Fruit fly (Drosophila melanogaster) whole organism, embryonic: ENCODE measurements around the gene lgs.

Experiments
- ATbp ChIP-seq: fragments of 200-800 bp; sonication (Bioruptor generic); optimal IDR thresholded peaks from 2 replicates; lab custom pipeline; 2017; ENCODE audit warnings: missing biosample characterization, mild to moderate bottlenecking, missing genetic modification characterization, missing genetic modification reagents
- CG10147 ChIP-seq: fragments of 200-800 bp; sonication (Bioruptor generic); optimal IDR thresholded peaks from 2 replicates; lab custom pipeline; 2019; ENCODE audit warnings: missing biosample characterization, mild to moderate bottlenecking, missing genetic modification characterization, moderate library complexity
- CG10431 ChIP-seq: fragments of 200-800 bp; sonication (Bioruptor generic); optimal IDR thresholded peaks from 3 replicates; lab custom pipeline; 2018; ENCODE audit warnings: missing biosample characterization, mild to moderate bottlenecking, missing genetic modification characterization
- CG11456 ChIP-seq: fragments of 200-800 bp; sonication (Bioruptor generic); IDR thresholded peaks from 3 replicates; pipeline ENCODE4 v1.3.6; 2022; ENCODE audit warnings: missing biosample characterization, missing genetic modification characterization
- CG12942 ChIP-seq: fragments of 200-800 bp; sonication (Bioruptor generic); optimal IDR thresholded peaks from 3 replicates; lab custom pipeline; 2016; ENCODE audit warnings: missing biosample characterization, missing genetic modification characterization
- CG13424 ChIP-seq: fragments of 200-800 bp; sonication (Bioruptor generic); optimal IDR thresholded peaks from 2 replicates; lab custom pipeline; 2019; ENCODE audit warnings: missing biosample characterization, mild to moderate bottlenecking, missing genetic modification characterization, moderate library complexity
- CG13775 ChIP-seq: fragments of 200-800 bp; sonication (Bioruptor generic); optimal IDR thresholded peaks from 3 replicates; lab custom pipeline; 2017; ENCODE audit warnings: missing biosample characterization, mild to moderate bottlenecking, missing genetic modification characterization
- CG14710 ChIP-seq: fragments of 200-800 bp; sonication (Bioruptor generic); optimal IDR thresholded peaks from 3 replicates; lab custom pipeline; 2019; ENCODE audit warnings: missing biosample characterization, mild to moderate bottlenecking, missing genetic modification characterization, moderate library complexity
- CG15601 ChIP-seq: fragments of 200-800 bp; sonication (Bioruptor generic); optimal IDR thresholded peaks from 3 replicates; lab custom pipeline; 2019; ENCODE audit warnings: missing biosample characterization, mild to moderate bottlenecking, missing genetic modification characterization, moderate library complexity
- CG1602 ChIP-seq: fragments of 200-800 bp; sonication (Bioruptor generic); optimal IDR thresholded peaks from 3 replicates; lab custom pipeline; 2016; ENCODE audit warnings: missing biosample characterization, missing genetic modification characterization
- CG17359 ChIP-seq: fragments of 200-800 bp; sonication (Bioruptor generic); optimal IDR thresholded peaks from 3 replicates; lab custom pipeline; 2018; ENCODE audit warnings: missing biosample characterization, mild to moderate bottlenecking, missing genetic modification characterization, moderate library complexity
- CG18262 ChIP-seq: fragments of 200-800 bp; optimal IDR thresholded peaks from 3 replicates; lab custom pipeline; 2019; ENCODE audit warnings: missing biosample characterization, mild to moderate bottlenecking, missing genetic modification characterization, moderate library complexity
- CG3065 ChIP-seq: fragments of 200-800 bp; sonication (Bioruptor generic); optimal IDR thresholded peaks from 2 replicates; lab custom pipeline; 2016; ENCODE audit warnings: missing biosample characterization, missing genetic modification characterization
- CG33557 ChIP-seq: fragments of 200-800 bp; sonication (Bioruptor generic); optimal IDR thresholded peaks from 2 replicates; lab custom pipeline; 2019; ENCODE audit warnings: missing biosample characterization, mild to moderate bottlenecking, missing genetic modification characterization, moderate library complexity
- CG5245 ChIP-seq: fragments of 200-800 bp; sonication (Bioruptor generic); optimal IDR thresholded peaks from 3 replicates; lab custom pipeline; 2016; ENCODE audit warnings: missing biosample characterization, missing genetic modification characterization
- CG6254 ChIP-seq: fragments of 200-800 bp; sonication (Bioruptor generic); optimal IDR thresholded peaks from 3 replicates; lab custom pipeline; 2017; ENCODE audit warnings: mild to moderate bottlenecking, missing biosample characterization, missing genetic modification reagents, missing genetic modification characterization
- CG7745 ChIP-seq: fragments of 200-800 bp; sonication (Bioruptor generic); optimal IDR thresholded peaks from 2 replicates; lab custom pipeline; 2018; ENCODE audit warnings: missing biosample characterization, mild to moderate bottlenecking, missing genetic modification characterization, moderate library complexity
- CG7786 ChIP-seq: fragments of 200-800 bp; sonication (Bioruptor generic); optimal IDR thresholded peaks from 2 replicates; lab custom pipeline; 2016; ENCODE audit warnings: missing biosample characterization, missing genetic modification characterization
- CG7987 ChIP-seq: fragments of 200-800 bp; sonication (Bioruptor generic); optimal IDR thresholded peaks from 2 replicates; lab custom pipeline; 2018; ENCODE audit warnings: missing biosample characterization, mild to moderate bottlenecking, missing genetic modification characterization, moderate library complexity
- CG8359 ChIP-seq: fragments of 200-800 bp; sonication (Bioruptor generic); optimal IDR thresholded peaks from 2 replicates; lab custom pipeline; 2017; ENCODE audit warnings: missing biosample characterization, mild to moderate bottlenecking, missing genetic modification characterization, borderline replicate concordance
- CG8478 ChIP-seq: fragments of >200 bp; optimal IDR thresholded peaks from 2 replicates; lab custom pipeline; 2018
- Dek ChIP-seq: fragments of 200-800 bp; sonication (Bioruptor generic); optimal IDR thresholded peaks from 3 replicates; lab custom pipeline; 2019; ENCODE audit warnings: missing biosample characterization, mild to moderate bottlenecking, missing genetic modification characterization, moderate library complexity
- Dip3 ChIP-seq: fragments of 200-800 bp; sonication (Bioruptor generic); optimal IDR thresholded peaks from 3 replicates; lab custom pipeline; 2016; ENCODE audit warnings: missing biosample characterization, missing genetic modification characterization
- Dp ChIP-seq: fragments of 200-800 bp; sonication (Bioruptor generic); optimal IDR thresholded peaks from 2 replicates; lab custom pipeline; 2018; ENCODE audit warnings: missing biosample characterization, mild to moderate bottlenecking, missing genetic modification characterization, moderate library complexity
- Gug ChIP-seq: fragments of 200-800 bp; sonication (Bioruptor generic); IDR thresholded peaks from 4 replicates; pipeline ENCODE4 v1.3.6; 2022; ENCODE audit warnings: missing biosample characterization, missing genetic modification characterization
- HLH54F ChIP-seq: fragments of 200-800 bp; sonication (Bioruptor generic); optimal IDR thresholded peaks from 3 replicates; lab custom pipeline; 2016; ENCODE audit warnings: missing biosample characterization, missing genetic modification characterization
- Hsf ChIP-seq: fragments of 200-800 bp; sonication (Bioruptor generic); optimal IDR thresholded peaks from 3 replicates; lab custom pipeline; 2016; ENCODE audit warnings: missing biosample characterization, missing genetic modification characterization
- Mad ChIP-seq: fragments of 200-800 bp; sonication (Bioruptor generic); optimal IDR thresholded peaks from 2 replicates; lab custom pipeline; 2016; ENCODE audit warnings: missing biosample characterization, missing genetic modification characterization
- Oaz ChIP-seq: fragments of 200-800 bp; sonication (Bioruptor generic); IDR thresholded peaks from 2 replicates; pipeline ENCODE4 v1.3.6; 2022; ENCODE audit warnings: missing biosample characterization, missing genetic modification characterization
- PHDP ChIP-seq: fragments of 200-800 bp; sonication (Bioruptor generic); optimal IDR thresholded peaks from 3 replicates; lab custom pipeline; 2018; ENCODE audit warnings: missing biosample characterization, mild to moderate bottlenecking, missing genetic modification characterization, moderate library complexity
- Ravus ChIP-seq: fragments of 200-800 bp; sonication (Bioruptor generic); IDR thresholded peaks from 2 replicates; pipeline ENCODE4 v1.3.6; 2022; ENCODE audit warnings: missing biosample characterization, missing genetic modification characterization
- caup ChIP-seq: fragments of 200-800 bp; sonication (Bioruptor generic); optimal IDR thresholded peaks from 3 replicates; lab custom pipeline; 2017; ENCODE audit warnings: missing biosample characterization, mild to moderate bottlenecking, missing genetic modification characterization, moderate library complexity; ENCODE audit not compliant: severe bottlenecking
- chif ChIP-seq, 2 experiments: fragments of 200-800 bp; sonication (Bioruptor generic); optimal IDR thresholded peaks; 3 replicates each; lab custom pipeline; 2016; ENCODE audit warnings: missing biosample characterization in 2 of 2, missing genetic modification characterization in 2 of 2
- ems ChIP-seq: fragments of 200-800 bp; sonication (Bioruptor generic); optimal IDR thresholded peaks from 3 replicates; lab custom pipeline; 2016; ENCODE audit warnings: missing biosample characterization, missing genetic modification characterization
- esg ChIP-seq: fragments of 200-800 bp; sonication (Bioruptor generic); conservative IDR thresholded peaks from 2 replicates; pipeline ENCODE4 v1.3.6; 2022; ENCODE audit warnings: missing biosample characterization, missing genetic modification characterization
- eyg ChIP-seq: fragments of 200-800 bp; sonication (Bioruptor generic); optimal IDR thresholded peaks from 3 replicates; lab custom pipeline; 2016; ENCODE audit warnings: missing biosample characterization, missing genetic modification characterization
- gem ChIP-seq: fragments of 200-800 bp; sonication (Bioruptor generic); optimal IDR thresholded peaks from 2 replicates; lab custom pipeline; 2019; ENCODE audit warnings: missing biosample characterization, mild to moderate bottlenecking, missing genetic modification characterization, moderate library complexity
- gsb ChIP-seq: fragments of 200-800 bp; sonication (Bioruptor generic); IDR thresholded peaks from 2 replicates; pipeline ENCODE4 v1.3.6; 2022; ENCODE audit warnings: missing biosample characterization, missing genetic modification characterization
- luna ChIP-seq: fragments of 200-800 bp; sonication (Bioruptor generic); optimal IDR thresholded peaks from 2 replicates; lab custom pipeline; 2016; ENCODE audit warnings: missing biosample characterization, missing genetic modification characterization
- nau ChIP-seq: fragments of 200-800 bp; sonication (Bioruptor generic); optimal IDR thresholded peaks from 3 replicates; lab custom pipeline; 2017; ENCODE audit warnings: missing biosample characterization, mild to moderate bottlenecking, missing genetic modification characterization, missing genetic modification reagents
- pb ChIP-seq: fragments of 200-800 bp; sonication (Bioruptor generic); optimal IDR thresholded peaks from 3 replicates; lab custom pipeline; 2016; ENCODE audit warnings: missing biosample characterization, missing genetic modification characterization
- pnt ChIP-seq: fragments of 200-800 bp; sonication (Bioruptor generic); optimal IDR thresholded peaks from 3 replicates; lab custom pipeline; 2016; ENCODE audit warnings: missing biosample characterization, missing genetic modification characterization
- psq ChIP-seq: fragments of 200-800 bp; sonication (Bioruptor generic); optimal IDR thresholded peaks from 2 replicates; lab custom pipeline; 2017; ENCODE audit warnings: missing biosample characterization, missing genetic modification characterization
- pum ChIP-seq: fragments of 200-800 bp; sonication (Bioruptor generic); optimal IDR thresholded peaks from 2 replicates; lab custom pipeline; 2016; ENCODE audit warnings: missing biosample characterization, missing genetic modification characterization
- schlank ChIP-seq: fragments of 200-800 bp; sonication (Bioruptor generic); optimal IDR thresholded peaks from 2 replicates; lab custom pipeline; 2018; ENCODE audit warnings: missing biosample characterization, mild to moderate bottlenecking, missing genetic modification characterization
- sens ChIP-seq: fragments of 200-800 bp; sonication (Bioruptor generic); peaks from one replicate; lab custom pipeline; 2016; ENCODE audit warnings: missing biosample characterization, missing genetic modification characterization
- stwl ChIP-seq: fragments of 200-800 bp; sonication (Bioruptor generic); optimal IDR thresholded peaks from 3 replicates; lab custom pipeline; 2018; ENCODE audit warnings: missing biosample characterization, mild to moderate bottlenecking, missing genetic modification characterization, moderate library complexity
- trem ChIP-seq: fragments of 200-800 bp; optimal IDR thresholded peaks from 3 replicates; lab custom pipeline; 2019; ENCODE audit warnings: missing biosample characterization, mild to moderate bottlenecking, missing genetic modification characterization, moderate library complexity

The lgs gene

dm6 chr4:489561-489881, 45.8 kb upstream of the lgs start (continued):
- TF ChIP-seq eyg (GFP tag; lab: Kevin White, UChicago), result peak; percentile 47
- TF ChIP-seq, all 482 proteins: peak for 17

- TF ChIP-seq caup (GFP tag; lab: Kevin White, UChicago), result peak; percentile 56
- no peak for TF ChIP-seq esg
- peak; percentile 51 for TF ChIP-seq PHDP (tag; lab: Kevin White, UChicago)
- TF ChIP-seq ATbp (GFP tag; lab: Kevin White, UChicago), result peak; percentile 65
- peak; percentile 42 for TF ChIP-seq CG6254 (GFP tag; lab: Kevin White, UChicago)
- TF ChIP-seq nau (GFP tag; lab: Kevin White, UChicago), result peak; percentile 21
- peak; percentile 16 for TF ChIP-seq CG10431 (GFP tag; lab: Kevin White, UChicago)
- peak; percentile 92 for TF ChIP-seq sens (GFP tag; lab: Kevin White, UChicago)
- TF ChIP-seq pum (GFP tag; lab: Kevin White, UChicago), result peak; percentile 59
- peak; percentile 51 for TF ChIP-seq CG33557
- TF ChIP-seq psq (GFP tag; lab: Kevin White, UChicago), result no peak
- no peak for TF ChIP-seq CG3065 (GFP tag; lab: Kevin White, UChicago)
- TF ChIP-seq trem (tag; lab: Kevin White, UChicago), result peak; percentile 40
- TF ChIP-seq CG10147 (GFP tag; lab: Kevin White, UChicago), result peak; percentile 36
- no peak for TF ChIP-seq CG8478
- TF ChIP-seq Oaz (GFP tag; lab: Robert Waterston, UW), result no peak
- no peak for TF ChIP-seq stwl (tag; lab: Kevin White, UChicago)
- no peak for TF ChIP-seq CG15601 (tag; lab: Kevin White, UChicago)
- TF ChIP-seq CG13424 (tag; lab: Kevin White, UChicago), result peak; percentile 46
- no peak for TF ChIP-seq Ravus (GFP tag; lab: Robert Waterston, UW)
- TF ChIP-seq HLH54F (GFP tag; lab: Kevin White, UChicago), result peak; percentile 71
- TF ChIP-seq CG1602, result peak; percentile 48
- peak; percentile 63 for TF ChIP-seq CG5245 (GFP tag; lab: Kevin White, UChicago)
- TF ChIP-seq luna (GFP tag; lab: Kevin White, UChicago), result no peak
- TF ChIP-seq Hsf (GFP tag; lab: Kevin White, UChicago), result peak; percentile 67
- TF ChIP-seq CG7987 (GFP tag; lab: Kevin White, UChicago), result peak; percentile 33
- peak; percentile 77; the same call in 2 of the 4 replicates for TF ChIP-seq Gug
- no peak for TF ChIP-seq CG11456 (GFP tag; lab: Robert Waterston, UW)
- TF ChIP-seq pnt, result peak; percentile 45
- TF ChIP-seq CG14710 (tag; lab: Kevin White, UChicago), result peak; percentile 45
- peak; percentile 55 for TF ChIP-seq CG13775
- TF ChIP-seq Dip3 (GFP tag; lab: Kevin White, UChicago), result peak; percentile 41
- TF ChIP-seq Dek (tag; lab: Kevin White, UChicago), result peak; percentile 49
- peak; percentile 62 for TF ChIP-seq ems (GFP tag; lab: Kevin White, UChicago)
- TF ChIP-seq Mad (GFP tag; lab: Kevin White, UChicago), result peak; percentile 8
- peak; percentile 45 for TF ChIP-seq pb (GFP tag; lab: Kevin White, UChicago)
- TF ChIP-seq gem (tag; lab: Kevin White, UChicago), result peak; percentile 67
- no peak for TF ChIP-seq gsb
- peak; percentile 72 for TF ChIP-seq CG7786 (GFP tag; lab: Kevin White, UChicago)
- peak; percentile 48 for TF ChIP-seq schlank (tag; lab: Kevin White, UChicago)
- TF ChIP-seq CG18262, result peak; percentile 56
- TF ChIP-seq CG8359 (GFP tag; lab: Kevin White, UChicago), result no peak
- TF ChIP-seq CG7745 (tag; lab: Kevin White, UChicago), result peak; percentile 0
- TF ChIP-seq CG17359, result peak; percentile 73
- no peak for TF ChIP-seq Dp (GFP tag; lab: Kevin White, UChicago)
- TF ChIP-seq chif (GFP tag; optimal IDR thresholded peaks at IDR 0.05; lab: Kevin White, UChicago), result peak; percentile 33 to 67
- TF ChIP-seq CG12942 (GFP tag; lab: Kevin White, UChicago), result peak; percentile 54
Observed at dm6 chr4:488828-489560, 45.3 kb upstream of the lgs start, which contains the start of gene Asator. Gene Asator, minus strand, starts transcription at chr4:488994.
